Fruit fly (Drosophila melanogaster): ENCODE measurements around the gene GILT3.

- TF ChIP-seq CG14655 (GFP tag; optimal IDR thresholded peaks at IDR 0.05) (no peak), CG13204 (GFP tag; optimal IDR thresholded peaks at IDR 0.05) (no peak), CG9948 (tag; optimal IDR thresholded peaks at IDR 0.05) (no peak), CG8159 (tag; optimal IDR thresholded peaks at IDR 0.05) (no peak), CG4496 (GFP tag; IDR thresholded peaks at IDR 0.05) (no peak), fd96Ca (GFP tag; IDR thresholded peaks at IDR 0.05) (no peak)
These were observed 18.2 kb upstream of the GILT3 start for dm6 chr3R:23658948-23659347.
